Fruit fly (Drosophila melanogaster): Measurements from ENCODE around the gene CG16710.

dm6 chr3R:23678349-23679193 is 3.7 kb upstream of the CG16710 start, which contains the start of gene GILT2:
- TF ChIP-seq psq (optimal IDR thresholded peaks at IDR 0.05) (no peak), Myc (optimal IDR thresholded peaks at IDR 0.05) (no peak)
